Fruit fly (Drosophila melanogaster) Kc167 (cell line): Measurements from ENCODE around the gene AstA.

Experiments used
- Myc ChIP-seq: fragments of >200 bp; optimal IDR thresholded peaks from 2 replicates; lab custom pipeline; 2017; ENCODE audit warnings: missing external identifiers
- Sin3A ChIP-seq: fragments of >200 bp; optimal IDR thresholded peaks from 2 replicates; lab custom pipeline; 2018; ENCODE audit warnings: missing external identifiers
- h ChIP-seq: fragments of >200 bp; optimal IDR thresholded peaks from 3 replicates; lab custom pipeline; 2018; ENCODE audit warnings: missing external identifiers
- insv ChIP-seq: fragments of >200 bp; optimal IDR thresholded peaks from 3 replicates; lab custom pipeline; 2018; ENCODE audit warnings: missing external identifiers
- psq ChIP-seq: fragments of >200 bp; optimal IDR thresholded peaks from 2 replicates; lab custom pipeline; 2017; ENCODE audit warnings: missing external identifiers
- ttk ChIP-seq: sonication (Bioruptor generic); optimal IDR thresholded peaks from 2 replicates; lab custom pipeline; 2017; ENCODE audit warnings: missing external identifiers

Gene AstA

DNA sequence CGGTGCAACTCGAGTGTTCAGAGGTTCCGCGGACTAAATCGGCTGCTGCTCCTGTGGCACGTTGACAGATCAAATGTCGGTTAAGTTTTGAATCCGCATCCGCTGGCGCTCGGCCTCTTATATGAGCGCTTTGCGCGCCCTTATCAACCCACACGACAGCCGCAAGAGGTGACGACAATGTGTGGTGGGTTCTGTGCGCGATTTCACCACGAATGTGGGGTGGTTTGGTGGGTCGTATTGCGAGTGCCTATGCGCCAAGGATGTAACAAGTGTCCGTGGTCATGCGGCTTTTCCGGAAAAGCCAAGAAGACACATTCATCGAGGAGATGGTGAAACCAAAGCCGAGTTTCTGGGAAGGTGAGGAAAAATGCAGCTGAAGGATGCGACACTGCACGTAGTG lies at the start of gene AstA:
AstA (minus strand) TSS at position 101 of the 400 bp plus-strand sequence.
- TF ChIP-seq insv: no peak

dm6 chr3R:24813637-24814301 lies 48.9 kb upstream of the AstA start, which contains the start of the genes lili and CG34150:
Gene lili, minus strand, starts transcription at chr3R:24814012.
Gene CG34150, plus strand, starts transcription at chr3R:24814262.
- TF ChIP-seq insv (no peak), Sin3A (lab: Kevin White, UChicago) (no peak), h (lab: Kevin White, UChicago) (no peak), Myc (lab: Kevin White, UChicago) (no peak), psq (no peak), ttk (lab: Kevin White, UChicago) (no peak)

DNA sequence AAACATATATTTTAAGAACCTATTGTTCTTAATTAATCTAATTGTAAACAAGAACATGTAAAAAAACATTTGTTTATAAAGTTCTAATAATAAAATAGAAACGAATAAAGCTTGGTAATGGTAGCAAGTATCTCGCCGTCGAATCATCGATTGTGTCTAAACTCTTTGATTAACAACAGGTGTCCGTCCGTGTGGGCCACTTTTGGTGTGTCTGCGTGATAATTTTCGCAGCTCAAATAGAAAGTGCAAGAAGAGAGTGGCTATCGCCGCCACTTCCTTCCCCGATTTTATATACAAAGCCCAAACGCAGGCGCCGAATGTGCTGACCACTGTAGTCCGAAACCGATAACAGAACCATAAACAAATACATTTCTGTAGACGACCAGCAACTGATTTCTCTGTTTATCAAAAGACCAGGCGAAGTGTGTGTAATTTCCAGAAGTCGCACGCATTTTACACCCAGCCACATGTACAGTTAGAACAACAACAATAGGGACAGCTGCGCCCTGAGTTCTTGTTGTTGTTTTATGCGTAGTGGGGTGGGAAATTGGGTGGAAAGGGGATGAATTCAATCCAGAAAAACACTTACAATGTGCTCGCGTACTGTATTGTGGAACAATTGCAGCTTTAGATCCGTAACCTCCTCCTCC lies 48.2 kb upstream of the AstA start:
- TF ChIP-seq ttk (lab: Kevin White, UChicago): no peak
- no peak for TF ChIP-seq insv
- no peak for TF ChIP-seq Sin3A (lab: Kevin White, UChicago)
- no peak for TF ChIP-seq Myc (lab: Kevin White, UChicago)
- no peak for TF ChIP-seq h (lab: Kevin White, UChicago)
- no peak for TF ChIP-seq psq

- TF ChIP-seq insv (no peak), Sin3A (lab: Kevin White, UChicago) (no peak), psq (no peak), ttk (lab: Kevin White, UChicago) (no peak), h (lab: Kevin White, UChicago) (no peak), Myc (lab: Kevin White, UChicago) (no peak)
Measured at dm6 chr3R:24812394-24812793, 47.5 kb upstream of the AstA start.

DNA sequence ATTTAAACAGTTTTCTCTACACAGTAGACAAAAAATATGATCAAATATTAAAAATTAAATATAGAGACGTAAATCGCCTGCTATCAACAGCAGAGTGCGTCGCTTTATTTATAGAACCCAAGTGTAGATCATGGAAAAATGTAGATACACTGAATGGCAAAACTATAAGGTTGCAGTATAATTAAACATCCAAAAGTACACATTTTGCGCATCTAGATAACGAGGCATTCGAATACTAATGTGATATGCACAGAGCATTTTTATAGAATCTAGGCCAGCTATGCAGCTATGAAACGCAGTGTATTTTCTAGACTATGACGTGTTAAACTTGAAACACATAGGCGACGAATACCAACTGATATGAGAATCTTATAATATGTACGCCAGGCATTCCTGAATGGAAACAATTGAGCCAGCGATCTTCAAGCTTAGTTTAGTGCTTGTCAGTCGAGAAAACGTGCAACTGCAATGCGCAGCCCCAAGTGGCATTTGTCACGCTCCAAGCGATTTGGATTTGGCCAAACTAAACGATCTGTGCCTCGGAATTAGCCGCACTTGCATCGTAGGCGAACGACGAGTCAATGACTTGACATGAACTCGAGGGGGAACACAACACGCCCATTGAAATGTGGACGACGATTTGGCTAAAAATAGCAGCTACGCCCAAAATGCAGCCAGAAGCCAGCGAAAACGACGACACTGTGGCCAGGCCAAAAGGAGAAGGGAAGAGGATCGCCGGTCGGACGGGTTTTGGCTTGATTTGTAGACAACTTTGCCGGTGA lies 46.2 kb upstream of the AstA start:
- no peak for TF ChIP-seq Myc (lab: Kevin White, UChicago)
- TF ChIP-seq psq: no peak
- no peak for TF ChIP-seq insv
- no peak for TF ChIP-seq ttk (lab: Kevin White, UChicago)
- no peak for TF ChIP-seq h (lab: Kevin White, UChicago)
- TF ChIP-seq Sin3A (lab: Kevin White, UChicago): no peak

DNA sequence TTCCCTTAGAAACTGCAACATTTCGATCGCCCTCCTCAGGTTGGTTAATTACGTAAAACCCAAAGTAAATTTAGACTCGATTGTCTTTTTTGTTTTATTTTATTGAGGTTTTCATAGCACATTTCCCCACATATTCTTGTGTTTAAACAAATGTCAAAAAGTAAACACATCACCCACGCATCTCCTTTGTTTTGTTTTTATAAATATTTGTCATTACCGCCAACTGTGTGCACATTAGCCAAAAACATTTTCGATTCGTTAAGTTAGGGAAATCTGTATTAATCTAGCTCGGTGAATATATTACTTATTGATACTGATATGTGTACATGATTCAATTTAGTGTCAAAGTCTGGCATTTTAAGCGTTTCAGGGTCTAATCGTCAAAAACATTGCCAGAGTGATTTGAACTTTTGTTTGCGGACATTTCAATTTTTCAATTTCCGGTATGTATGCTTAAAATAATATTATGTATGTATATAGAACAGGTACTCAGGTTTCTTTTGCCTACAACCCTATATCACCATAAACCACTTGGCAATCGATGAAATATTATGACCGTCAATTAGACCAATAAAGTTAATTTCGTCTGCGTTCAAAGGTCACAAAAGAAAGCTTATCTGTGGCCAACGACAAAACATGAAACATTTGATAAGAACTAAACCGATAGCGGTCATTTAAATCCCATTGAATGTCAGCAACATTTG lies 44.9 kb upstream of the AstA start:
- TF ChIP-seq h (lab: Kevin White, UChicago): no peak

dm6 chr3R:24807321-24807720 lies 42.5 kb upstream of the AstA start, which contains the start of gene CG6980:
Gene CG6980, plus strand, starts transcription at chr3R:24807621.
- TF ChIP-seq insv: no peak
- no peak for TF ChIP-seq ttk (lab: Kevin White, UChicago)
- no peak for TF ChIP-seq Myc (lab: Kevin White, UChicago)
- no peak for TF ChIP-seq psq
- no peak for TF ChIP-seq h (lab: Kevin White, UChicago)
- TF ChIP-seq Sin3A (lab: Kevin White, UChicago): no peak

dm6 chr3R:24805048-24805447 lies 40.2 kb upstream of the AstA start, which contains the start of gene polybromo:
Gene polybromo, minus strand, starts transcription at chr3R:24805259.
- no peak for TF ChIP-seq ttk (lab: Kevin White, UChicago)
- TF ChIP-seq Myc (lab: Kevin White, UChicago): no peak

DNA sequence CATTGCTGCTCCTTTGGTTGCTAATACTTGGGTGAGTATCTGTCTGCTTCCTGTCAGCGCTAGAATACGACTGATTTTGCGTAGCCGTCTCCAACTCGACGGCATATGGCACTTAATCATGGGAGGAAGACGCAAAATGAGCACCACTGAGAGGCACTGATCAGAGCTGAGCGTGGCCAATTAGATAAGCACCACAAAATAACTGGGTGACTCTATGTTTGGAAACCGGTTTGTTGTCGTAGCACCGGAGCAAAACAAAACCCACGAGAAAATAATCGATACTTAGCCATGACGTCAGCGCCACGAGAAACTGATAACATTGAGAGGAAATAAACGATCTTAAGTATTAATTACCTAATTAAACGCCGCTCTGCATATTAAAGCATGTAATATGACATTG lies 34.6 kb upstream of the AstA start, which contains the start of gene Ude:
Ude (minus strand) TSS at position 166 of the 400 bp plus-strand sequence.
- TF ChIP-seq Sin3A (lab: Kevin White, UChicago) (no peak), h (lab: Kevin White, UChicago) (no peak), Myc (lab: Kevin White, UChicago) (no peak), ttk (lab: Kevin White, UChicago) (no peak), psq (no peak), insv (no peak)

dm6 chr3R:24798595-24798994 lies 33.7 kb upstream of the AstA start:
- TF ChIP-seq Myc (lab: Kevin White, UChicago) (no peak), h (lab: Kevin White, UChicago) (no peak), Sin3A (lab: Kevin White, UChicago) (no peak), ttk (lab: Kevin White, UChicago) (no peak), insv (no peak), psq (no peak)

DNA sequence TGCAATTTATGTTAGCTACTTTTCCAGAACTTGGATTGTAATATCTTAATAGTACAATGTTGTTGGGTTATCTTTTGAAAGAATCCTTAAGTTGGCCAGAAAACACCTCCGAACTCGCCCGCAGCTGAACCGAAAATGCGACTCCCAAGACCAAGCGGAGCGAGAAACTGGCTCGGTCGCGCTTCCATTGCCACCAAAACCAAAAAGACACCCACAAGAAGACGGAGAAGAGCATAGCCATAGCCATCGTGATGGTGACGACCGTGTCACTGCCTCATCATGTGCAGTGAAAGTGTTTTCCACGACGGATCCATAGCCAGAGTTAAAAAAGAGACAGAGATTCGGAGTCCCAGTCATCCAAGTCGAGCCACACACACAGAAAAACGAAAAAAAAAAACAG lies 25.2 kb upstream of the AstA start, which contains the start of gene CG13634:
CG13634 (minus strand) TSS at position 101 of the 400 bp plus-strand sequence.
- no peak for TF ChIP-seq psq
- TF ChIP-seq insv: no peak
- TF ChIP-seq Myc (lab: Kevin White, UChicago): no peak
- no peak for TF ChIP-seq ttk (lab: Kevin White, UChicago)
- no peak for TF ChIP-seq h (lab: Kevin White, UChicago)
- no peak for TF ChIP-seq Sin3A (lab: Kevin White, UChicago)

- TF ChIP-seq ttk (lab: Kevin White, UChicago) (no peak), Sin3A (lab: Kevin White, UChicago) (no peak), insv (no peak), Myc (lab: Kevin White, UChicago) (no peak), psq (no peak), h (lab: Kevin White, UChicago) (no peak)
Measured at dm6 chr3R:24787734-24788133, 22.9 kb upstream of the AstA start, which contains the start of gene Ets96B. Gene Ets96B, plus strand, starts transcription at chr3R:24788054.
